Worm (Caenorhabditis elegans): Measurements from ENCODE around the gene cal-4.

cal-4 gene

ce11 chrIV:10530648-10531047 lies 9.4 kb downstream of the cal-4 start, which contains the start of gene T07G12.2:
Gene T07G12.2, plus strand, starts transcription at chrIV:10530709.
- TF ChIP-seq unc-30 (tag; optimal IDR thresholded peaks at IDR 0.05): no peak
- no peak for TF ChIP-seq skn-1 (tag; optimal IDR thresholded peaks at IDR 0.05)
- no peak for TF ChIP-seq sptf-1 (tag; optimal IDR thresholded peaks at IDR 0.05)
- TF ChIP-seq nhr-237 (tag; optimal IDR thresholded peaks at IDR 0.05): no peak
- no peak for TF ChIP-seq lin-39 (tag; optimal IDR thresholded peaks at IDR 0.05)
- TF ChIP-seq rnt-1 (tag; optimal IDR thresholded peaks at IDR 0.05): no peak
- TF ChIP-seq F16B12.6 (tag; optimal IDR thresholded peaks at IDR 0.05): no peak

ce11 chrIV:10533639-10534038 lies 12.4 kb downstream of the cal-4 start, which contains the start of gene T07G12.3:
Gene T07G12.3, plus strand, starts transcription at chrIV:10533939.
- TF ChIP-seq efl-3 (GFP tag; optimal IDR thresholded peaks at IDR 0.05) (no peak), C34B4.2 (tag; optimal IDR thresholded peaks at IDR 0.05) (no peak), lin-35 (GFP tag; optimal IDR thresholded peaks at IDR 0.05) (no peak), lir-3 (tag; optimal IDR thresholded peaks at IDR 0.05; ENCODE audit: poor library complexity) (no peak), nhr-47 (tag; optimal IDR thresholded peaks at IDR 0.05) (no peak), nhr-19 (GFP tag; conservative IDR thresholded peaks at IDR 0.05) (no peak), isw-1 (GFP tag; IDR thresholded peaks at IDR 0.05) (no peak), zag-1 (tag; optimal IDR thresholded peaks at IDR 0.05) (no peak), aly-2 (tag; optimal IDR thresholded peaks at IDR 0.05) (no peak), skn-1 (tag; optimal IDR thresholded peaks at IDR 0.05) (no peak), lin-15B (tag; optimal IDR thresholded peaks at IDR 0.05) (no peak), unc-98 (GFP tag; IDR thresholded peaks at IDR 0.05) (no peak)

- no peak for TF ChIP-seq alr-1 (tag; optimal IDR thresholded peaks at IDR 0.05; ENCODE audit: borderline replicate concordance)
- TF ChIP-seq lin-13 (GFP tag; optimal IDR thresholded peaks at IDR 0.05): no peak
- TF ChIP-seq ceh-88 (GFP tag; IDR thresholded peaks at IDR 0.05): no peak
- no peak for TF ChIP-seq ceh-82 (tag; optimal IDR thresholded peaks at IDR 0.05)
- TF ChIP-seq sox-4 (tag; optimal IDR thresholded peaks at IDR 0.05): no peak
- no peak for TF ChIP-seq nhr-11 (tag; optimal IDR thresholded peaks at IDR 0.05)
- no peak for TF ChIP-seq pax-3 (tag; optimal IDR thresholded peaks at IDR 0.05)
- no peak for TF ChIP-seq C04F5.9 (tag; optimal IDR thresholded peaks at IDR 0.05)
Measured at ce11 chrIV:10538584-10538983, 17.4 kb downstream of the cal-4 start, which contains the start of gene T07G12.4. Gene T07G12.4, minus strand, starts transcription at chrIV:10538684.

- TF ChIP-seq elt-2 (tag; optimal IDR thresholded peaks at IDR 0.05) (peak; percentile 52), grh-1 (GFP tag; IDR thresholded peaks at IDR 0.05) (no peak)
Measured at ce11 chrIV:10542283-10542682, 21.1 kb downstream of the cal-4 start.

ce11 chrIV:10543361-10543760 lies 22.2 kb downstream of the cal-4 start:
- peak; percentile 95 for TF ChIP-seq elt-2 (tag; optimal IDR thresholded peaks at IDR 0.05)
- no peak for TF ChIP-seq mef-2 (tag; optimal IDR thresholded peaks at IDR 0.05)
- no peak for TF ChIP-seq ets-5 (GFP tag; IDR thresholded peaks at IDR 0.05)
- TF ChIP-seq irx-1 (tag; optimal IDR thresholded peaks at IDR 0.05): no peak
- TF ChIP-seq pax-3 (tag; optimal IDR thresholded peaks at IDR 0.05): no peak
- TF ChIP-seq unc-30 (tag; optimal IDR thresholded peaks at IDR 0.05): no peak
- no peak for TF ChIP-seq isw-1 (GFP tag; IDR thresholded peaks at IDR 0.05)
- no peak for TF ChIP-seq hpl-2 (GFP tag; optimal IDR thresholded peaks at IDR 0.05)
- TF ChIP-seq dpl-1 (GFP tag; optimal IDR thresholded peaks at IDR 0.05): no peak
- peak; percentile 12 for TF ChIP-seq tlp-1 (tag; optimal IDR thresholded peaks at IDR 0.05)
- peak; percentile 38 for TF ChIP-seq nhr-90 (tag; optimal IDR thresholded peaks at IDR 0.05; ENCODE audit: poor library complexity)
- no peak for TF ChIP-seq C04F5.9 (tag; optimal IDR thresholded peaks at IDR 0.05)
- no peak for TF ChIP-seq C16A3.4 (tag; optimal IDR thresholded peaks at IDR 0.05)
- no peak for TF ChIP-seq snu-23 (GFP tag; optimal IDR thresholded peaks at IDR 0.05)
- no peak for TF ChIP-seq fkh-4 (tag; optimal IDR thresholded peaks at IDR 0.05; ENCODE audit: borderline replicate concordance)
- TF ChIP-seq vab-15 (tag; optimal IDR thresholded peaks at IDR 0.05): no peak
- no peak for TF ChIP-seq zip-4 (GFP tag; optimal IDR thresholded peaks at IDR 0.05)
- TF ChIP-seq mab-9 (GFP tag; IDR thresholded peaks at IDR 0.05): no peak
- TF ChIP-seq nhr-20 (tag; optimal IDR thresholded peaks at IDR 0.05): no peak
- TF ChIP-seq hlh-17 (GFP tag; optimal IDR thresholded peaks at IDR 0.05; ENCODE audit: borderline replicate concordance): no peak
- no peak for TF ChIP-seq nhr-28 (tag; optimal IDR thresholded peaks at IDR 0.05)
- TF ChIP-seq ztf-4 (tag; optimal IDR thresholded peaks at IDR 0.05): no peak
- TF ChIP-seq nhr-85 (tag): no peak
- peak; percentile 70 for TF ChIP-seq pqm-1 (tag; optimal IDR thresholded peaks at IDR 0.05)
